Fruit fly (Drosophila melanogaster) whole organism: ENCODE results near the gene MED15.
"Not testable (repeated sequence)": the region's sequence is repeated elsewhere in the genome, so short reads cannot be mapped to it uniquely, and the experiment has no call there.

Experiments
- CG8478 ChIP-seq: fragments of >200 bp; optimal IDR thresholded peaks from 2 replicates; lab custom pipeline; 2018; ENCODE audit warnings: inconsistent platforms
- Dll ChIP-seq: fragments of >200 bp; optimal IDR thresholded peaks from 2 replicates; lab custom pipeline; 2017
- EcR ChIP-seq, 2 experiments: fragments of >200 bp; optimal IDR thresholded peaks; 2 replicates each; lab custom pipeline; 2017; ENCODE audit warnings: missing biosample characterization in 2 of 2, missing genetic modification characterization in 2 of 2, missing genetic modification reagents in 2 of 2
- pan ChIP-seq: fragments of >200 bp; optimal IDR thresholded peaks from 2 replicates; lab custom pipeline; 2017
- psq ChIP-seq: fragments of >200 bp; optimal IDR thresholded peaks from 2 replicates; lab custom pipeline; 2017
- usp ChIP-seq: fragments of >200 bp; optimal IDR thresholded peaks from 2 replicates; lab custom pipeline; 2017; ENCODE audit warnings: missing biosample characterization, missing genetic modification characterization, mixed read lengths

Gene MED15

dm6 chr2L:434439-434838 lies 38.4 kb upstream of the MED15 start:
- TF ChIP-seq CG8478 = no peak
- no peak for TF ChIP-seq EcR (GFP tag; optimal IDR thresholded peaks at IDR 0.05; lab: Kevin White, UChicago)
- TF ChIP-seq Dll (lab: Kevin White, UChicago) = no peak
- TF ChIP-seq pan (lab: Kevin White, UChicago) = no peak
- TF ChIP-seq psq (lab: Kevin White, UChicago) = no peak
- TF ChIP-seq usp (GFP tag; lab: Kevin White, UChicago) = no peak

DNA sequence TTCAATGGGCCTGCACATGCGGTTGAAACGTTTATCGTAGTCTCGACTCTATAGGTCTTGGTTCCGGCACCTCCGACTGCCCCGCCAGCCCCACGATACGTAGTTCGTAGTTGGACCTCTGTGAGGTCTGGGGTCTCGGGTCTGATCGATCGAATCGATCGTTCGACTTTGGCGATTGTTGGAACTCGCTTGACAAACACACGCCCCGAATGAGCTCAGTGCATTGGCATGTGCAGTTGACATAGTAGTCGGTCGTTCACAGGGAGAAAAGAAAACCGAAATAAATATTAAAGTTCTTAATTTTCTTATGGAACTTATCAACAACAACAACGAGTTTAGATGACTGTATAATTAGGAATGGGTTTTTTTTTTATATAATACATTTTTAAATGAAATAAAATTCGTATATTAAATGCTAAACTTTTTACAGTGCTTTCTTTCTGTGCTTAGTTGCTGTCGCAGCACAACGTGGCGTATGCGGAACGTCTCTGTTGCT lies 37.5 kb upstream of the MED15 start:
- TF ChIP-seq pan (lab: Kevin White, UChicago) = no peak
- TF ChIP-seq Dll (lab: Kevin White, UChicago) = no peak
- TF ChIP-seq CG8478 = no peak
- TF ChIP-seq psq (lab: Kevin White, UChicago) = no peak
- no peak for TF ChIP-seq usp (GFP tag; lab: Kevin White, UChicago)
- TF ChIP-seq EcR (GFP tag; optimal IDR thresholded peaks at IDR 0.05; lab: Kevin White, UChicago) = no peak

- TF ChIP-seq pan (lab: Kevin White, UChicago) (no peak), Dll (lab: Kevin White, UChicago) (no peak), CG8478 (no peak), usp (GFP tag; lab: Kevin White, UChicago) (no peak), EcR (GFP tag; optimal IDR thresholded peaks at IDR 0.05; lab: Kevin White, UChicago) (no peak), psq (lab: Kevin White, UChicago) (no peak)
These were observed 35.3 kb upstream of the MED15 start for dm6 chr2L:437498-437897.

dm6 chr2L:439339-439738 lies 33.5 kb upstream of the MED15 start:
- TF ChIP-seq usp (GFP tag; lab: Kevin White, UChicago) = no peak
- TF ChIP-seq Dll (lab: Kevin White, UChicago) = no peak
- no peak for TF ChIP-seq pan (lab: Kevin White, UChicago)
- no peak for TF ChIP-seq psq (lab: Kevin White, UChicago)
- TF ChIP-seq CG8478 = no peak
- no peak for TF ChIP-seq EcR (GFP tag; optimal IDR thresholded peaks at IDR 0.05; lab: Kevin White, UChicago)

- TF ChIP-seq CG8478 (no peak), usp (GFP tag; lab: Kevin White, UChicago) (no peak), pan (lab: Kevin White, UChicago) (peak; percentile 81), EcR (GFP tag; optimal IDR thresholded peaks at IDR 0.05; lab: Kevin White, UChicago) (no peak)
These were observed 32.0 kb upstream of the MED15 start for dm6 chr2L:440638-441454.

DNA sequence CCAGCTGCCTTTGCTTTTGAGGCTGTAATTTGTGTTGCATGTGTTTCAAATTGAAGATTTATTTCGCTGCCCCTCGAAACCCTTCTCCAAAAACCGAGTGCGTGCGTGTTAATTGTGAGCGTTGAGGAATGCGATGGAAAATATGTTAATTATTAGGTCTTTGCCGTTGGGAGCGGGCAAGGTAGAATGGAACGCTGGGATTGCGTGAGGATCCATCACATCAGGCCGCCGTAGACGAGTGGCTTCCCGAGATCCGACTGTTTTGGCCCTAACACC lies 31.4 kb upstream of the MED15 start:
- TF ChIP-seq Dll (lab: Kevin White, UChicago) (peak; percentile 29), EcR (GFP tag; optimal IDR thresholded peaks at IDR 0.05; lab: Kevin White, UChicago) (no peak), psq (lab: Kevin White, UChicago) (no peak), usp (GFP tag; lab: Kevin White, UChicago) (no peak), CG8478 (no peak), pan (lab: Kevin White, UChicago) (no peak)

DNA sequence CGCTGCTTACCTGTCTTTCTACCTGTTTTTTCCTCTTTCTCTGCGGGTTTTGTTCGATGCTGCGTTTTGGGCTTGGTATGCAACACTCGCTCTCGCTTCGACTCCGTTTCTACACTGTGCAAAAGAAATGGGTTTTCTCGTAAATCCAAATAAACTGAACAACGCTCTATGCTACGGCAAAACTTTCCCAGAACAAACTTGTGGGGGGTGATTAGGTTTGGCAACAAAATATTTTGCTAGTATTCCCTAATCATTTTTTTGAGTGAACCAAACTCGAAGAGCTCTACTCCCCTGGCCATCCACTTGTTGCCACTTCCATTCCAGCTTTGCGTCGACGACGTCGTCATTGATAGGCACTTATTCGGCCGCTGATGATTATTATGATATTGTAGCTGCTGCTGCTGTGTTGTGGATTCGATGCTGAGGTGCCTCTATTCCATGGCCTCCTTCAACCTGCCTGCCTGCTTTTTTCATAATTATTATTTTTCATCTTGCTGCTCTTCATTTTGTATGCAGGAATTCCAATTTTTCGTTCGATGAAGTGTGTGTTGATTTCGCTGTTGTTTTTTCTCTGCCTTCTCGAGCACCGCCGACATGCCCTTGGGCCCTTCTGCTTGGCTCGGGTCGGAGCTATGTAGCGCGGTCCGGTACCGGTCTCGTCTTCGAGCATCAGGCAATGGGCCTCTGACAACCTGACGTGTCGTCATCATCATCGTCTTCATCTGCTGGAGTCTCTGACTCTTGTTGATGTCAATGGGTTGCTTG lies 30.7 kb upstream of the MED15 start:
- TF ChIP-seq psq (lab: Kevin White, UChicago) (no peak), usp (GFP tag; lab: Kevin White, UChicago) (no peak), Dll (lab: Kevin White, UChicago) (no peak), EcR (GFP tag; optimal IDR thresholded peaks at IDR 0.05; lab: Kevin White, UChicago) (no peak), pan (lab: Kevin White, UChicago) (no peak), CG8478 (no peak)

- no peak for TF ChIP-seq psq (lab: Kevin White, UChicago)
- TF ChIP-seq pan (lab: Kevin White, UChicago) = no peak
- no peak for TF ChIP-seq usp (GFP tag; lab: Kevin White, UChicago)
- no peak for TF ChIP-seq CG8478
- TF ChIP-seq Dll (lab: Kevin White, UChicago) = no peak
- no peak for TF ChIP-seq EcR (GFP tag; optimal IDR thresholded peaks at IDR 0.05; lab: Kevin White, UChicago)
These were observed 25.7 kb upstream of the MED15 start for dm6 chr2L:447124-447523.

dm6 chr2L:451705-452472 lies 20.9 kb upstream of the MED15 start:
- TF ChIP-seq EcR (GFP tag; optimal IDR thresholded peaks at IDR 0.05; lab: Kevin White, UChicago) (no peak), pan (lab: Kevin White, UChicago) (no peak), psq (lab: Kevin White, UChicago) (no peak), CG8478 (no peak), usp (GFP tag; lab: Kevin White, UChicago) (no peak), Dll (lab: Kevin White, UChicago) (no peak)

- TF ChIP-seq pan (lab: Kevin White, UChicago) = no peak
- TF ChIP-seq CG8478 = no peak
- TF ChIP-seq psq (lab: Kevin White, UChicago) = no peak
- no peak for TF ChIP-seq EcR (GFP tag; optimal IDR thresholded peaks at IDR 0.05; lab: Kevin White, UChicago)
- TF ChIP-seq usp (GFP tag; lab: Kevin White, UChicago) = no peak
- no peak for TF ChIP-seq Dll (lab: Kevin White, UChicago)
These were observed 19.9 kb upstream of the MED15 start, which contains the start of the genes crq and shv for dm6 chr2L:452872-453271. Gene crq (minus strand): TSS chr2L:453024. Gene shv (plus strand): TSS chr2L:453108.

dm6 chr2L:455274-455673 lies 17.5 kb upstream of the MED15 start, which contains the start of gene CG4133:
Gene CG4133 (plus strand): TSS chr2L:455531.
- TF ChIP-seq EcR (GFP tag; optimal IDR thresholded peaks at IDR 0.05; lab: Kevin White, UChicago); usp (GFP tag; lab: Kevin White, UChicago); psq (lab: Kevin White, UChicago): not testable (repeated sequence)
